Fruit fly (Drosophila melanogaster) ovary, adult (tissue): ENCODE results near the gene CG13315.

ENCODE experiments used
- CG17801 ChIP-seq: fragments of 200-800 bp; optimal IDR thresholded peaks from 2 replicates; lab custom pipeline; 2019; ENCODE audit warnings: missing biosample characterization, mild to moderate bottlenecking, missing genetic modification characterization, moderate library complexity; ENCODE audit not compliant: partially characterized antibody

Gene CG13315

DNA sequence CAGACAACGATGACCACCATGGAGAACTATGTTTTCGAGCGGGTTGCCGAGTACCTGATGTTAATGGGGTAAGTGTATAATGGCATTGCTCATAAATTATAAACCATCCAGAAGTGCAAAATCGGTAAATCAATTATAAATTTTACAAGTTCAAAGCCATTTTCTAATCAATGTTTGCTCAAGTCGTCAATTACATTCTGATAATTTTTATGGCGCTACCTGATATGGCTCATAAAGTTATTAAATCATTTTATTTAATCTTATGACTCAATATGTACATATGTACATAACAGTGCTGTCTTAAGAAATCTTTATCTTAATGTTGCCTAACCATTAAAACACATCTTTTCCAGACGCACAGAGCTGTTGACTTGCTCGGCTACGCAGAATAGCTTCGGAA, 42.9 kb downstream of the CG13315 start:
- TF ChIP-seq CG17801 = no peak

DNA sequence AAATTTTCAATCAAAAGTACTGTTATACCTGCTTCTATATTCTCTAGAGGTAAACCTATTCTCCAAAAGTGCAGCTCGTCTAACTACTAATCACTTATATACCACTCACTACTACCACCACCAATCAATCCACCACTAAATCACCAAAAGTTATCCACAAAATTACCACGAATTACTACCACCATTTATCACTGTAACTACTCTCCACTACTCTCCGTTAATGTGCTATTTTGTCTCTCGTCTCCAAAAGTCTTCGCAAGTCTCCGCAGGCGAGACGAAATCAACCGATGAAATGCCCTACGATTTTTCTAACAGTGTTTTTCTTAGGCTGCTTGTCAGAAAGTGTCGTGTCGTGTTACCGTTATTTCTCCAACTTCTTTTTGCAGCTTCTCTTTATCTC, 45.3 kb downstream of the CG13315 start:
- TF ChIP-seq CG17801 = no peak
